Fruit fly (Drosophila melanogaster) whole organism, embryonic: ENCODE results near the gene CG4291.

ENCODE experiments used
- Adf1 ChIP-seq: fragments of 200-800 bp; sonication (Bioruptor generic); IDR thresholded peaks from 2 replicates; pipeline ENCODE4 v1.3.6; 2022; ENCODE audit warnings: missing biosample characterization, missing genetic modification characterization
- Atf-2 ChIP-seq: fragments of 200-800 bp; sonication (Bioruptor generic); optimal IDR thresholded peaks from 2 replicates; lab custom pipeline; 2016; ENCODE audit warnings: missing biosample characterization, missing genetic modification characterization
- B-H1 ChIP-seq: fragments of 200-800 bp; sonication (Bioruptor generic); IDR thresholded peaks from 3 replicates; pipeline ENCODE4 v1.3.6; 2022; ENCODE audit warnings: missing biosample characterization, missing genetic modification characterization
- Bteb2 ChIP-seq: fragments of 200-800 bp; sonication (Bioruptor generic); optimal IDR thresholded peaks from 2 replicates; lab custom pipeline; 2016; ENCODE audit warnings: missing biosample characterization, missing genetic modification characterization
- CG12104 ChIP-seq: fragments of 200-800 bp; sonication (Bioruptor generic); optimal IDR thresholded peaks from 3 replicates; lab custom pipeline; 2016; ENCODE audit warnings: missing biosample characterization, missing genetic modification characterization
- CG12769 ChIP-seq: fragments of 200-800 bp; sonication (Bioruptor generic); optimal IDR thresholded peaks from 2 replicates; lab custom pipeline; 2019; ENCODE audit warnings: missing biosample characterization, mild to moderate bottlenecking, missing genetic modification characterization, moderate library complexity
- CG13296 ChIP-seq: fragments of 200-800 bp; sonication (Bioruptor generic); optimal IDR thresholded peaks from 3 replicates; lab custom pipeline; 2018; ENCODE audit warnings: missing biosample characterization, mild to moderate bottlenecking, missing genetic modification characterization
- CG13894 ChIP-seq: fragments of 200-800 bp; sonication (Bioruptor generic); optimal IDR thresholded peaks from 3 replicates; lab custom pipeline; 2018; ENCODE audit warnings: missing biosample characterization, mild to moderate bottlenecking, missing genetic modification characterization, moderate library complexity
- CG14965 ChIP-seq: fragments of 200-800 bp; sonication (Bioruptor generic); optimal IDR thresholded peaks from 2 replicates; lab custom pipeline; 2016; ENCODE audit warnings: missing biosample characterization, missing genetic modification characterization, borderline replicate concordance
- CG15269 ChIP-seq: fragments of 200-800 bp; sonication (Bioruptor generic); optimal IDR thresholded peaks from 2 replicates; lab custom pipeline; 2018; ENCODE audit warnings: missing biosample characterization, mild to moderate bottlenecking, missing genetic modification characterization, moderate library complexity
- CG17568 ChIP-seq: fragments of 200-800 bp; sonication (Bioruptor generic); optimal IDR thresholded peaks from 2 replicates; lab custom pipeline; 2018; ENCODE audit warnings: missing biosample characterization, mild to moderate bottlenecking, missing genetic modification characterization, moderate library complexity
- CG30403 ChIP-seq: fragments of 200-800 bp; sonication (Bioruptor generic); optimal IDR thresholded peaks from 3 replicates; lab custom pipeline; 2016; ENCODE audit warnings: missing biosample characterization, missing genetic modification characterization
- CG33557 ChIP-seq: fragments of 200-800 bp; sonication (Bioruptor generic); optimal IDR thresholded peaks from 2 replicates; lab custom pipeline; 2019; ENCODE audit warnings: missing biosample characterization, mild to moderate bottlenecking, missing genetic modification characterization, moderate library complexity
- CG4617 ChIP-seq: fragments of 200-800 bp; sonication (Bioruptor generic); optimal IDR thresholded peaks from 3 replicates; lab custom pipeline; 2016; ENCODE audit warnings: missing biosample characterization, missing genetic modification characterization, borderline replicate concordance
- CG7556 ChIP-seq: fragments of 200-800 bp; sonication (Bioruptor generic); optimal IDR thresholded peaks from 2 replicates; lab custom pipeline; 2017; ENCODE audit warnings: missing biosample characterization, mild to moderate bottlenecking, missing genetic modification characterization
- CG7745 ChIP-seq: fragments of 200-800 bp; sonication (Bioruptor generic); optimal IDR thresholded peaks from 2 replicates; lab custom pipeline; 2018; ENCODE audit warnings: missing biosample characterization, mild to moderate bottlenecking, missing genetic modification characterization, moderate library complexity
- CG8089 ChIP-seq: fragments of 200-800 bp; sonication (Bioruptor generic); optimal IDR thresholded peaks from 3 replicates; lab custom pipeline; 2016; ENCODE audit warnings: missing biosample characterization, missing genetic modification characterization
- CG8290 ChIP-seq, 3 experiments: fragments of 200-800 bp; sonication (Bioruptor generic); optimal IDR thresholded peaks; 2 replicates each; lab custom pipeline; 2016 to 2019; ENCODE audit warnings: missing biosample characterization in 3 of 3, missing genetic modification characterization in 3 of 3, mild to moderate bottlenecking in 2 of 3, moderate library complexity in 1 of 3
- CG8478 ChIP-seq: fragments of >200 bp; optimal IDR thresholded peaks from 2 replicates; lab custom pipeline; 2018
- CG8765 ChIP-seq: fragments of 200-800 bp; sonication (Bioruptor generic); IDR thresholded peaks from 2 replicates; pipeline ENCODE4 v1.3.6; 2022; ENCODE audit warnings: missing biosample characterization, missing genetic modification characterization
- CG9932 ChIP-seq: fragments of 200-800 bp; sonication (Bioruptor generic); IDR thresholded peaks from 2 replicates; pipeline ENCODE4 v1.3.6; 2022; ENCODE audit warnings: missing biosample characterization, missing genetic modification characterization
- Dref ChIP-seq: fragments of 200-800 bp; sonication (Bioruptor generic); IDR thresholded peaks from 2 replicates; pipeline ENCODE4 v1.3.6; 2022; ENCODE audit warnings: missing biosample characterization, missing genetic modification characterization
- E2f1 ChIP-seq: fragments of 200-800 bp; sonication (Bioruptor generic); IDR thresholded peaks from 2 replicates; pipeline ENCODE4 v1.3.6; 2022; ENCODE audit warnings: missing biosample characterization, missing genetic modification characterization
- HLHmδ ChIP-seq: fragments of 200-800 bp; sonication (Bioruptor generic); optimal IDR thresholded peaks from 2 replicates; lab custom pipeline; 2018; ENCODE audit warnings: missing biosample characterization, mild to moderate bottlenecking, missing genetic modification characterization, moderate library complexity
- NC2β ChIP-seq: fragments of 200-800 bp; sonication (Bioruptor generic); optimal IDR thresholded peaks from 2 replicates; lab custom pipeline; 2016; ENCODE audit warnings: missing biosample characterization, missing genetic modification characterization
- Pdp1 ChIP-seq, 2 experiments: fragments of 200-800 bp; sonication (Bioruptor generic); optimal IDR thresholded peaks; 3 replicates each; lab custom pipeline; 2016; ENCODE audit warnings: missing biosample characterization in 2 of 2, missing genetic modification characterization in 2 of 2, mild to moderate bottlenecking in 1 of 2, moderate library complexity in 1 of 2
- Rx ChIP-seq: fragments of 200-800 bp; sonication (Bioruptor generic); IDR thresholded peaks from 2 replicates; pipeline ENCODE4 v1.3.6; 2022; ENCODE audit warnings: missing biosample characterization, missing genetic modification characterization
- Spps ChIP-seq: fragments of 200-800 bp; sonication (Bioruptor generic); optimal IDR thresholded peaks from 2 replicates; lab custom pipeline; 2018; ENCODE audit warnings: missing biosample characterization, mild to moderate bottlenecking, missing genetic modification characterization
- Sry-δ ChIP-seq: fragments of 200-800 bp; sonication (Bioruptor generic); optimal IDR thresholded peaks from 2 replicates; lab custom pipeline; 2016; ENCODE audit warnings: missing biosample characterization, missing genetic modification characterization
- Xbp1 ChIP-seq: fragments of 200-800 bp; sonication (Bioruptor generic); optimal IDR thresholded peaks from 3 replicates; lab custom pipeline; 2016; ENCODE audit warnings: missing biosample characterization, mild to moderate bottlenecking, missing genetic modification characterization
- Xrp1 ChIP-seq: fragments of 200-800 bp; sonication (Bioruptor generic); IDR thresholded peaks from 2 replicates; pipeline ENCODE4 v1.3.6; 2022; ENCODE audit warnings: missing biosample characterization, missing genetic modification characterization
- ac ChIP-seq: fragments of 200-800 bp; sonication (Bioruptor generic); optimal IDR thresholded peaks from 3 replicates; lab custom pipeline; 2017; ENCODE audit warnings: missing biosample characterization, mild to moderate bottlenecking, missing genetic modification characterization
- al ChIP-seq: fragments of 200-800 bp; sonication (Bioruptor generic); IDR thresholded peaks from 2 replicates; pipeline ENCODE4 v1.3.6; 2022; ENCODE audit warnings: missing biosample characterization, missing genetic modification characterization
- ci ChIP-seq: fragments of 200-800 bp; sonication (Bioruptor generic); IDR thresholded peaks from 3 replicates; pipeline ENCODE4 v1.3.6; 2022; ENCODE audit warnings: missing biosample characterization, missing genetic modification characterization
- emc ChIP-seq: fragments of 200-800 bp; sonication (Bioruptor generic); optimal IDR thresholded peaks from 2 replicates; lab custom pipeline; 2016; ENCODE audit warnings: missing biosample characterization, missing genetic modification characterization
- en ChIP-seq: fragments of 200-800 bp; sonication (Bioruptor generic); optimal IDR thresholded peaks from 2 replicates; lab custom pipeline; 2016; ENCODE audit warnings: missing biosample characterization, missing genetic modification characterization
- fru ChIP-seq: fragments of >200 bp; optimal IDR thresholded peaks from 2 replicates; lab custom pipeline; 2017
- gce ChIP-seq: fragments of 200-800 bp; sonication (Bioruptor generic); IDR thresholded peaks from 3 replicates; pipeline ENCODE4 v1.3.6; 2022; ENCODE audit warnings: missing biosample characterization, missing genetic modification characterization
- gsb-n ChIP-seq: fragments of 200-800 bp; sonication (Bioruptor generic); optimal IDR thresholded peaks from 3 replicates; lab custom pipeline; 2018; ENCODE audit warnings: missing biosample characterization, mild to moderate bottlenecking, missing genetic modification characterization
- jigr1 ChIP-seq: fragments of 200-800 bp; sonication (Bioruptor generic); IDR thresholded peaks from 3 replicates; pipeline ENCODE4 v1.3.6; 2022; ENCODE audit warnings: missing biosample characterization, missing genetic modification characterization
- jing ChIP-seq: fragments of 200-800 bp; sonication (Bioruptor generic); optimal IDR thresholded peaks from 2 replicates; lab custom pipeline; 2018; ENCODE audit warnings: missing biosample characterization, mild to moderate bottlenecking, missing genetic modification characterization
- lab ChIP-seq: fragments of 200-800 bp; sonication (Bioruptor generic); optimal IDR thresholded peaks from 3 replicates; lab custom pipeline; 2017; ENCODE audit warnings: missing biosample characterization, missing genetic modification characterization, mild to moderate bottlenecking, moderate library complexity, missing genetic modification reagents
- lola ChIP-seq, 3 experiments: fragments of >200 bp in 2 of 3; fragments of 200-800 bp in 1 of 3; sonication (Bioruptor generic) in 1 of 3; optimal IDR thresholded peaks; 2 replicates each; lab custom pipeline; 2017 to 2019; ENCODE audit warnings: missing biosample characterization in 3 of 3, missing genetic modification characterization in 3 of 3, mild to moderate bottlenecking in 1 of 3, moderate library complexity in 1 of 3
- maf-S ChIP-seq: fragments of 200-800 bp; sonication (Bioruptor generic); optimal IDR thresholded peaks from 2 replicates; lab custom pipeline; 2016; ENCODE audit warnings: missing biosample characterization, missing genetic modification characterization
- p53 ChIP-seq: fragments of 200-800 bp; sonication (Bioruptor generic); optimal IDR thresholded peaks from 2 replicates; lab custom pipeline; 2016; ENCODE audit warnings: missing biosample characterization, missing genetic modification characterization
- sd ChIP-seq: fragments of 200-800 bp; sonication (Bioruptor generic); optimal IDR thresholded peaks from 3 replicates; lab custom pipeline; 2018; ENCODE audit warnings: missing biosample characterization, mild to moderate bottlenecking, missing genetic modification characterization, moderate library complexity
- sens-2 ChIP-seq: fragments of 200-800 bp; sonication (Bioruptor generic); IDR thresholded peaks from 2 replicates; pipeline ENCODE4 v1.3.6; 2022; ENCODE audit warnings: missing biosample characterization, missing genetic modification characterization
- slou ChIP-seq: fragments of 200-800 bp; sonication (Bioruptor generic); optimal IDR thresholded peaks from 3 replicates; lab custom pipeline; 2016; ENCODE audit warnings: missing biosample characterization, missing genetic modification characterization
- toy ChIP-seq: fragments of 200-800 bp; sonication (Bioruptor generic); IDR thresholded peaks from 2 replicates; pipeline ENCODE4 v1.3.6; 2022; ENCODE audit warnings: missing biosample characterization, missing genetic modification characterization
- ttk ChIP-seq: fragments of 200-800 bp; sonication (Bioruptor generic); IDR thresholded peaks from 2 replicates; pipeline ENCODE4 v2.1.2; 2022; ENCODE audit warnings: missing biosample characterization, missing genetic modification characterization
- wdn ChIP-seq: fragments of 200-800 bp; sonication (Bioruptor generic); IDR thresholded peaks from 2 replicates; pipeline ENCODE4 v1.3.6; 2022; ENCODE audit warnings: missing biosample characterization, missing genetic modification characterization

The CG4291 gene

DNA sequence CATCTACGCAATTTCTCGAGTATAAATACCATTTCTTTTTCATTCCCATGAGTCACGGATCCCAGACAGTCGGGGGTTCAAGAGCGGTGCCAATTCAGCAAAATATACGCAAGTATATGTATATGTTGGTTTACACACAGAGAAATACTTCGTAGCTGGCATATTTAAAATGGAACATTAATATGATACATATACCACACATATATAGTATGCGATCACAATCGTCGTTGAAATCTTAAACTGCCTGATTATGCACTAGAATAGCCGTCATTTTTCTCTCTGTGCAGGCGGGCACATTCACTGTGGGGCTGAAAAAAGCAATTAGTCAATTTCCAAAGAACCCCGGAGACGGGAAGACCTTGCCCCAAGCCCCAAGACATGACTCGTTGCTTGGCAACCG is 10.8 kb downstream of the CG4291 start (continued):
- TF ChIP-seq Sry-δ (GFP tag; lab: Kevin White, UChicago): peak; percentile 8
- peak; percentile 57; the same call in 1 of the 2 replicates for TF ChIP-seq Adf1
- TF ChIP-seq CG9932: peak; percentile 94
- peak; percentile 68; the same call in 2 of the 3 replicates for TF ChIP-seq B-H1 (GFP tag; lab: Robert Waterston, UW)
- peak; percentile 70 for TF ChIP-seq CG15269
- peak; percentile 73 for TF ChIP-seq CG13894 (tag; lab: Kevin White, UChicago)
- TF ChIP-seq slou: no peak
- peak; percentile 79 for TF ChIP-seq CG30403 (GFP tag; lab: Kevin White, UChicago)
- peak; percentile 58; the same call in 1 of the 2 replicates for TF ChIP-seq toy (GFP tag; lab: Robert Waterston, UW)
- peak; percentile 66; the same call in 1 of the 3 replicates for TF ChIP-seq gce (GFP tag; lab: Robert Waterston, UW)
- TF ChIP-seq Xbp1 (GFP tag; lab: Kevin White, UChicago): peak; percentile 81
- TF ChIP-seq lola (GFP tag; optimal IDR thresholded peaks at IDR 0.05; lab: Kevin White, UChicago): peak in 1 of 3 experiments; percentile 17
- TF ChIP-seq Atf-2 (GFP tag; lab: Kevin White, UChicago): peak; percentile 66
- peak; percentile 30 for TF ChIP-seq CG12104
- no peak for TF ChIP-seq p53 (GFP tag; lab: Kevin White, UChicago)
- TF ChIP-seq CG8290 (GFP tag; optimal IDR thresholded peaks at IDR 0.05; lab: Kevin White, UChicago): peak; percentile 38
- peak in 1 of 2 experiments; percentile 79 for TF ChIP-seq CG8290 (tag; optimal IDR thresholded peaks at IDR 0.05; lab: Kevin White, UChicago)
- 0 out of 2 replicates have a peak, but pooled peaks have one; percentile 21 for TF ChIP-seq Dref (GFP tag; lab: Robert Waterston, UW)
- TF ChIP-seq maf-S: peak; percentile 48
- TF ChIP-seq CG13296 (GFP tag; lab: Kevin White, UChicago): peak; percentile 69
- TF ChIP-seq lab (GFP tag; lab: Kevin White, UChicago): peak; percentile 90
- no peak for TF ChIP-seq CG8478 (lab: Kevin White, UChicago)
- peak; percentile 28 for TF ChIP-seq Spps (tag; lab: Kevin White, UChicago)
- peak; percentile 35; the same call in 1 of the 3 replicates for TF ChIP-seq jigr1
- peak; percentile 77 for TF ChIP-seq Rx (GFP tag; lab: Robert Waterston, UW)
- peak; percentile 88 for TF ChIP-seq wdn (GFP tag; lab: Robert Waterston, UW)
- TF ChIP-seq CG8765 (GFP tag; lab: Robert Waterston, UW): peak; percentile 73
- TF ChIP-seq HLHmδ: no peak
- TF ChIP-seq sens-2 (GFP tag; lab: Robert Waterston, UW): 0 out of 2 replicates have a peak, but pooled peaks have one; percentile 45
- TF ChIP-seq CG12769 (tag; lab: Kevin White, UChicago): peak; percentile 90
- no peak for TF ChIP-seq emc
- TF ChIP-seq Pdp1 (GFP tag; optimal IDR thresholded peaks at IDR 0.05; lab: Kevin White, UChicago): peak; percentile 39 to 40
- peak; percentile 18 for TF ChIP-seq CG17568
- no peak for TF ChIP-seq CG14965 (GFP tag; lab: Kevin White, UChicago)
- TF ChIP-seq ci: peak; percentile 82
- peak; percentile 80 for TF ChIP-seq al (GFP tag; lab: Robert Waterston, UW)
- no peak for TF ChIP-seq CG7745 (tag; lab: Kevin White, UChicago)
- TF ChIP-seq E2f1 (GFP tag; lab: Robert Waterston, UW): peak; percentile 79
- no peak for TF ChIP-seq CG33557 (GFP tag; lab: Kevin White, UChicago)
- TF ChIP-seq Xrp1: peak; percentile 83
- TF ChIP-seq ac (GFP tag; lab: Kevin White, UChicago): no peak
- no peak for TF ChIP-seq fru (lab: Kevin White, UChicago)
- TF ChIP-seq CG7556: peak; percentile 60
- TF ChIP-seq en (GFP tag; lab: Kevin White, UChicago): no peak
- TF ChIP-seq gsb-n: no peak
- peak; percentile 40 for TF ChIP-seq sd (tag; lab: Kevin White, UChicago)
- peak; percentile 57 for TF ChIP-seq CG8089 (GFP tag; lab: Kevin White, UChicago)
- TF ChIP-seq NC2β (GFP tag; lab: Kevin White, UChicago): peak; percentile 50
- no peak for TF ChIP-seq jing (GFP tag; lab: Kevin White, UChicago)
- TF ChIP-seq Bteb2 (GFP tag; lab: Kevin White, UChicago): peak; percentile 31
- TF ChIP-seq CG4617 (GFP tag; lab: Kevin White, UChicago): no peak
- TF ChIP-seq ttk (GFP tag; lab: Robert Waterston, UW): peak; percentile 70
